Fruit fly (Drosophila melanogaster) whole organism, embryonic: ENCODE measurements around the gene CG11905.

Experiments
- BEAF-32 ChIP-seq: fragments of 200-800 bp; sonication (Bioruptor generic); optimal IDR thresholded peaks from 3 replicates; lab custom pipeline; 2017; ENCODE audit warnings: missing biosample characterization, missing genetic modification characterization, mild to moderate bottlenecking, moderate library complexity, missing genetic modification reagents
- CG11696 ChIP-seq: fragments of 200-800 bp; sonication (Bioruptor generic); IDR thresholded peaks from 2 replicates; pipeline ENCODE4 v1.3.6; 2022; ENCODE audit warnings: missing biosample characterization, missing genetic modification characterization
- CG13775 ChIP-seq: fragments of 200-800 bp; sonication (Bioruptor generic); optimal IDR thresholded peaks from 3 replicates; lab custom pipeline; 2017; ENCODE audit warnings: missing biosample characterization, mild to moderate bottlenecking, missing genetic modification characterization
- CG16813 ChIP-seq: fragments of 200-800 bp; sonication (Bioruptor generic); IDR thresholded peaks from 3 replicates; pipeline ENCODE4 v1.3.6; 2022; ENCODE audit warnings: missing biosample characterization, missing genetic modification characterization; ENCODE audit not compliant: partially characterized antibody
- CG17328 ChIP-seq: fragments of 200-800 bp; sonication (Bioruptor generic); IDR thresholded peaks from 2 replicates; pipeline ENCODE4 v1.3.6; 2022; ENCODE audit warnings: missing biosample characterization, missing genetic modification characterization
- CG17829 ChIP-seq: fragments of 200-800 bp; optimal IDR thresholded peaks from 2 replicates; lab custom pipeline; 2019; ENCODE audit warnings: missing biosample characterization, mild to moderate bottlenecking, missing genetic modification characterization, moderate library complexity
- CG30431 ChIP-seq: fragments of 200-800 bp; sonication (Bioruptor generic); optimal IDR thresholded peaks from 2 replicates; lab custom pipeline; 2017; ENCODE audit warnings: missing biosample characterization, missing genetic modification characterization
- CG33557 ChIP-seq: fragments of 200-800 bp; sonication (Bioruptor generic); optimal IDR thresholded peaks from 2 replicates; lab custom pipeline; 2019; ENCODE audit warnings: missing biosample characterization, mild to moderate bottlenecking, missing genetic modification characterization, moderate library complexity
- CG4617 ChIP-seq: fragments of 200-800 bp; sonication (Bioruptor generic); optimal IDR thresholded peaks from 3 replicates; lab custom pipeline; 2016; ENCODE audit warnings: missing biosample characterization, missing genetic modification characterization, borderline replicate concordance
- CG7357 ChIP-seq: fragments of 200-800 bp; sonication (Bioruptor generic); IDR thresholded peaks from 3 replicates; pipeline ENCODE4 v1.3.6; 2022; ENCODE audit warnings: missing biosample characterization, missing genetic modification characterization
- CG7556 ChIP-seq: fragments of 200-800 bp; sonication (Bioruptor generic); optimal IDR thresholded peaks from 2 replicates; lab custom pipeline; 2017; ENCODE audit warnings: missing biosample characterization, mild to moderate bottlenecking, missing genetic modification characterization
- CG7745 ChIP-seq: fragments of 200-800 bp; sonication (Bioruptor generic); optimal IDR thresholded peaks from 2 replicates; lab custom pipeline; 2018; ENCODE audit warnings: missing biosample characterization, mild to moderate bottlenecking, missing genetic modification characterization, moderate library complexity
- CG7839 ChIP-seq: fragments of 200-800 bp; sonication (Bioruptor generic); optimal IDR thresholded peaks from 3 replicates; lab custom pipeline; 2018; ENCODE audit warnings: missing biosample characterization, mild to moderate bottlenecking, missing genetic modification characterization, moderate library complexity
- CG8924 ChIP-seq: fragments of 200-800 bp; optimal IDR thresholded peaks from 3 replicates; lab custom pipeline; 2019; ENCODE audit warnings: missing biosample characterization, mild to moderate bottlenecking, missing genetic modification characterization, moderate library complexity
- CG9437 ChIP-seq: fragments of 200-800 bp; sonication (Bioruptor generic); optimal IDR thresholded peaks from 2 replicates; lab custom pipeline; 2018; ENCODE audit warnings: missing biosample characterization, mild to moderate bottlenecking, missing genetic modification characterization
- CG9797 ChIP-seq: fragments of 200-800 bp; sonication (Bioruptor generic); optimal IDR thresholded peaks from 3 replicates; lab custom pipeline; 2018; ENCODE audit warnings: missing biosample characterization, mild to moderate bottlenecking, missing genetic modification characterization
- CG9817 ChIP-seq: fragments of 200-800 bp; sonication (Bioruptor generic); optimal IDR thresholded peaks from 2 replicates; lab custom pipeline; 2018; ENCODE audit warnings: missing biosample characterization, mild to moderate bottlenecking, missing genetic modification characterization, moderate library complexity
- CTCF ChIP-seq: fragments of 200-800 bp; sonication (Bioruptor generic); optimal IDR thresholded peaks from 2 replicates; lab custom pipeline; 2017; ENCODE audit warnings: missing biosample characterization, mild to moderate bottlenecking, missing genetic modification characterization, moderate library complexity
- CkIIα-i1 ChIP-seq: fragments of 200-800 bp; sonication (Bioruptor generic); IDR thresholded peaks from 2 replicates; pipeline ENCODE4 v1.3.6; 2022; ENCODE audit warnings: missing biosample characterization, missing genetic modification characterization
- D ChIP-seq, 2 experiments: fragments of 200-800 bp in 1 of 2; fragments of >200 bp in 1 of 2; sonication (Bioruptor generic) in 1 of 2; optimal IDR thresholded peaks; 2 replicates in 1 of 2; 3 replicates in 1 of 2; lab custom pipeline; 2017; ENCODE audit warnings: mild to moderate bottlenecking in 1 of 2, missing biosample characterization in 1 of 2, missing genetic modification characterization in 1 of 2, missing genetic modification reagents in 1 of 2
- ERR ChIP-seq: fragments of 200-800 bp; sonication (Bioruptor generic); optimal IDR thresholded peaks from 2 replicates; lab custom pipeline; 2016; ENCODE audit warnings: missing biosample characterization, missing genetic modification characterization
- Gsc ChIP-seq: fragments of 200-800 bp; sonication (Bioruptor generic); IDR thresholded peaks from 2 replicates; pipeline ENCODE4 v1.3.6; 2022; ENCODE audit warnings: missing biosample characterization, missing genetic modification characterization
- NK7.1 ChIP-seq: fragments of 200-800 bp; sonication (Bioruptor generic); optimal IDR thresholded peaks from 3 replicates; lab custom pipeline; 2016; ENCODE audit warnings: missing biosample characterization, missing genetic modification characterization
- Nf-YC ChIP-seq: fragments of 200-800 bp; optimal IDR thresholded peaks from 3 replicates; lab custom pipeline; 2019; ENCODE audit warnings: missing biosample characterization, mild to moderate bottlenecking, missing genetic modification characterization, moderate library complexity
- Poxn ChIP-seq: fragments of 200-800 bp; sonication (Bioruptor generic); IDR thresholded peaks from 2 replicates; pipeline ENCODE4 v1.3.6; 2022; ENCODE audit warnings: missing biosample characterization, missing genetic modification characterization
- Ravus ChIP-seq: fragments of 200-800 bp; sonication (Bioruptor generic); IDR thresholded peaks from 2 replicates; pipeline ENCODE4 v1.3.6; 2022; ENCODE audit warnings: missing biosample characterization, missing genetic modification characterization
- TFAM ChIP-seq: fragments of 200-800 bp; sonication (Bioruptor generic); optimal IDR thresholded peaks from 2 replicates; lab custom pipeline; 2017; ENCODE audit warnings: missing biosample characterization, missing genetic modification characterization, inconsistent platforms
- amos ChIP-seq: fragments of 200-800 bp; sonication (Bioruptor generic); IDR thresholded peaks from 2 replicates; pipeline ENCODE4 v1.3.6; 2022; ENCODE audit warnings: missing biosample characterization, missing genetic modification characterization; ENCODE audit not compliant: partially characterized antibody
- crp ChIP-seq, 2 experiments: fragments of 200-800 bp; sonication (Bioruptor generic); optimal IDR thresholded peaks; 2 replicates in 1 of 2; 3 replicates in 1 of 2; lab custom pipeline; 2017; ENCODE audit warnings: missing biosample characterization in 2 of 2, missing genetic modification characterization in 2 of 2, mild to moderate bottlenecking in 1 of 2, moderate library complexity in 1 of 2
- dpn ChIP-seq, 2 experiments: fragments of 200-800 bp; sonication (Bioruptor generic); optimal IDR thresholded peaks; 3 replicates each; lab custom pipeline; 2016; ENCODE audit warnings: missing biosample characterization in 2 of 2, missing genetic modification characterization in 2 of 2
- emc ChIP-seq: fragments of 200-800 bp; sonication (Bioruptor generic); optimal IDR thresholded peaks from 2 replicates; lab custom pipeline; 2016; ENCODE audit warnings: missing biosample characterization, missing genetic modification characterization
- fd102C ChIP-seq: fragments of 200-800 bp; sonication (Bioruptor generic); optimal IDR thresholded peaks from 2 replicates; lab custom pipeline; 2018; ENCODE audit warnings: missing biosample characterization, mild to moderate bottlenecking, missing genetic modification characterization, moderate library complexity
- fd64A ChIP-seq: fragments of 200-800 bp; sonication (Bioruptor generic); optimal IDR thresholded peaks from 3 replicates; lab custom pipeline; 2018; ENCODE audit warnings: missing biosample characterization, mild to moderate bottlenecking, missing genetic modification characterization
- gcm ChIP-seq: fragments of 200-800 bp; sonication (Bioruptor generic); optimal IDR thresholded peaks from 2 replicates; lab custom pipeline; 2019; ENCODE audit warnings: missing biosample characterization, mild to moderate bottlenecking, missing genetic modification characterization, moderate library complexity
- grn ChIP-seq: fragments of 200-800 bp; sonication (Bioruptor generic); optimal IDR thresholded peaks from 3 replicates; lab custom pipeline; 2017; ENCODE audit warnings: missing biosample characterization, missing genetic modification characterization
- her ChIP-seq: fragments of 200-800 bp; sonication (Bioruptor generic); optimal IDR thresholded peaks from 2 replicates; lab custom pipeline; 2016; ENCODE audit warnings: missing biosample characterization, missing genetic modification characterization
- nerfin-1 ChIP-seq: fragments of 200-800 bp; sonication (Bioruptor generic); optimal IDR thresholded peaks from 3 replicates; lab custom pipeline; 2019; ENCODE audit warnings: missing biosample characterization, mild to moderate bottlenecking, missing genetic modification characterization, moderate library complexity
- odd ChIP-seq: fragments of 200-800 bp; sonication (Bioruptor generic); optimal IDR thresholded peaks from 2 replicates; lab custom pipeline; 2017; ENCODE audit warnings: missing biosample characterization, mild to moderate bottlenecking, missing genetic modification characterization
- onecut ChIP-seq: fragments of 200-800 bp; sonication (Bioruptor generic); IDR thresholded peaks from 2 replicates; pipeline ENCODE4 v1.3.6; 2022; ENCODE audit warnings: missing biosample characterization, missing genetic modification characterization
- pita ChIP-seq: fragments of 200-800 bp; sonication (Bioruptor generic); optimal IDR thresholded peaks from 2 replicates; lab custom pipeline; 2017; ENCODE audit warnings: missing biosample characterization, mild to moderate bottlenecking, missing genetic modification characterization
- pnt ChIP-seq: fragments of 200-800 bp; sonication (Bioruptor generic); optimal IDR thresholded peaks from 3 replicates; lab custom pipeline; 2016; ENCODE audit warnings: missing biosample characterization, missing genetic modification characterization
- psq ChIP-seq: fragments of 200-800 bp; sonication (Bioruptor generic); optimal IDR thresholded peaks from 2 replicates; lab custom pipeline; 2017; ENCODE audit warnings: missing biosample characterization, missing genetic modification characterization
- sc ChIP-seq, 3 experiments: fragments of >200 bp in 2 of 3; fragments of 200-800 bp in 1 of 3; sonication (Bioruptor generic) in 1 of 3; optimal IDR thresholded peaks; 2 replicates in 2 of 3; 3 replicates in 1 of 3; lab custom pipeline; 2017; ENCODE audit warnings: mild to moderate bottlenecking in 1 of 3, missing biosample characterization in 1 of 3, missing genetic modification characterization in 1 of 3, missing genetic modification reagents in 1 of 3
- sens ChIP-seq: fragments of 200-800 bp; sonication (Bioruptor generic); peaks from one replicate; lab custom pipeline; 2016; ENCODE audit warnings: missing biosample characterization, missing genetic modification characterization
- slou ChIP-seq: fragments of 200-800 bp; sonication (Bioruptor generic); optimal IDR thresholded peaks from 3 replicates; lab custom pipeline; 2016; ENCODE audit warnings: missing biosample characterization, missing genetic modification characterization
- tgo ChIP-seq: fragments of 200-800 bp; sonication (Bioruptor generic); IDR thresholded peaks from 3 replicates; pipeline ENCODE4 v1.3.6; 2022; ENCODE audit warnings: missing biosample characterization, missing genetic modification characterization
- trem ChIP-seq: fragments of 200-800 bp; optimal IDR thresholded peaks from 3 replicates; lab custom pipeline; 2019; ENCODE audit warnings: missing biosample characterization, mild to moderate bottlenecking, missing genetic modification characterization, moderate library complexity
- tup ChIP-seq: fragments of 200-800 bp; sonication (Bioruptor generic); optimal IDR thresholded peaks from 2 replicates; lab custom pipeline; 2016; ENCODE audit warnings: missing biosample characterization, mild to moderate bottlenecking, missing genetic modification characterization, moderate library complexity

CG11905 gene

dm6 chr3L:16890650-16891336 lies 44.5 kb downstream of the CG11905 start (continued):
- peak; percentile 67 for TF ChIP-seq NK7.1 (GFP tag; lab: Kevin White, UChicago)
- TF ChIP-seq CG17829 (tag; lab: Kevin White, UChicago) = peak; percentile 92
- peak; percentile 23 for TF ChIP-seq grn (GFP tag; lab: Kevin White, UChicago)
- TF ChIP-seq CG17328 (GFP tag; lab: Robert Waterston, UW) = peak; percentile 96
- no peak for TF ChIP-seq fd102C
- TF ChIP-seq BEAF-32 (GFP tag; lab: Kevin White, UChicago) = no peak
- peak; percentile 88 for TF ChIP-seq fd64A (GFP tag; lab: Kevin White, UChicago)
- peak; percentile 86 to 92 for TF ChIP-seq dpn (GFP tag; optimal IDR thresholded peaks at IDR 0.05; lab: Kevin White, UChicago)
- TF ChIP-seq slou (GFP tag; lab: Kevin White, UChicago) = peak; percentile 51
- peak; percentile 78 for TF ChIP-seq CG9817 (tag; lab: Kevin White, UChicago)
- TF ChIP-seq emc = peak; percentile 13
- peak; percentile 57 for TF ChIP-seq CG33557 (GFP tag; lab: Kevin White, UChicago)
- TF ChIP-seq odd (GFP tag; lab: Kevin White, UChicago) = peak; percentile 79
- TF ChIP-seq CG11696 (GFP tag; lab: Robert Waterston, UW) = peak; percentile 75
- TF ChIP-seq nerfin-1 (tag; lab: Kevin White, UChicago) = peak; percentile 88
- no peak for TF ChIP-seq D (optimal IDR thresholded peaks at IDR 0.05; lab: Kevin White, UChicago)
- peak; percentile 94 for TF ChIP-seq D (GFP tag; optimal IDR thresholded peaks at IDR 0.05; lab: Kevin White, UChicago)
- TF ChIP-seq CG13775 (GFP tag; lab: Kevin White, UChicago) = peak; percentile 81
- no peak for TF ChIP-seq pita (GFP tag; lab: Kevin White, UChicago)
- TF ChIP-seq CG4617 (GFP tag; lab: Kevin White, UChicago) = peak; percentile 68
- peak; percentile 86 for TF ChIP-seq CG7357 (GFP tag; lab: Robert Waterston, UW)
- TF ChIP-seq Poxn (GFP tag; lab: Robert Waterston, UW) = 0 out of 2 replicates have a peak, but pooled peaks have one; percentile 17
- peak; percentile 56 for TF ChIP-seq CTCF (GFP tag; lab: Kevin White, UChicago)
- peak; percentile 77 for TF ChIP-seq tup
- peak; percentile 99 for TF ChIP-seq sens
- TF ChIP-seq sc (optimal IDR thresholded peaks at IDR 0.05; lab: Kevin White, UChicago) = no peak
- peak; percentile 89 for TF ChIP-seq sc (GFP tag; optimal IDR thresholded peaks at IDR 0.05; lab: Kevin White, UChicago)
- peak; percentile 92 for TF ChIP-seq pnt (GFP tag; lab: Kevin White, UChicago)
- TF ChIP-seq her (GFP tag; lab: Kevin White, UChicago) = peak; percentile 85
- TF ChIP-seq gcm = peak; percentile 88
- peak; percentile 77 for TF ChIP-seq ERR (GFP tag; lab: Kevin White, UChicago)
- peak; percentile 58 for TF ChIP-seq psq (GFP tag; lab: Kevin White, UChicago)
- peak; percentile 83 for TF ChIP-seq CG30431
- TF ChIP-seq Gsc (GFP tag; lab: Robert Waterston, UW) = peak; percentile 84
- TF ChIP-seq tgo (GFP tag; lab: Robert Waterston, UW) = peak; percentile 90
- peak; percentile 75 for TF ChIP-seq CG9437 (GFP tag; lab: Kevin White, UChicago)
- TF ChIP-seq CG16813 (GFP tag; lab: Robert Waterston, UW) = no peak
- peak; percentile 36 for TF ChIP-seq Nf-YC (tag; lab: Kevin White, UChicago)
- peak; percentile 89 for TF ChIP-seq onecut (GFP tag; lab: Robert Waterston, UW)
- TF ChIP-seq CkIIα-i1 (GFP tag; lab: Robert Waterston, UW) = peak; percentile 70; the same call in 1 of the 2 replicates
- peak; percentile 90 for TF ChIP-seq CG8924 (tag; lab: Kevin White, UChicago)
- peak; percentile 92 for TF ChIP-seq CG7839 (tag; lab: Kevin White, UChicago)
- TF ChIP-seq amos (GFP tag; lab: Robert Waterston, UW) = peak; percentile 34; the same call in 1 of the 2 replicates
- TF ChIP-seq CG9797 = peak; percentile 23
- peak; percentile 73 for TF ChIP-seq Ravus (GFP tag; lab: Robert Waterston, UW)
- TF ChIP-seq trem (tag; lab: Kevin White, UChicago) = peak; percentile 84
- peak; percentile 66 for TF ChIP-seq TFAM (GFP tag; lab: Kevin White, UChicago)
- no peak for TF ChIP-seq CG7745 (tag; lab: Kevin White, UChicago)
- TF ChIP-seq crp (GFP tag; optimal IDR thresholded peaks at IDR 0.05; lab: Kevin White, UChicago) = peak in 1 of 2 experiments; percentile 49
- peak; percentile 92 for TF ChIP-seq CG7556
